Fruit fly (Drosophila melanogaster): ENCODE measurements around the gene Nnk.

The Nnk gene

DNA sequence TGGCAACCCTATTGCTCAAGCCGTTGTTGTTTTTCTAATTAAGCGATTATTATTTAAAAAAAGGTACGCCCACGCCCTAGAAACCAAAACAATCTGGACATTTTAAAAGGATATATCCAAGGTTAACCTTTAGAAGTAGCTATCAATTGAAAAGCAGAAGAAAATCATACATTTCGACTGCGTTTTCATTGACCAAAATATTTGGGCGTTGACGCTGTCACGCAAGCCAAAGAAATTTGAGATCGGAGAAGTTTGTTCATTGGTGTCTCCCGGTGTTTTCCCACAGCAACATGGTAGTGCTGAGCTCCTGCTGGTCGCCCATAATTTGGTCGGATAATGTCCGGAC lies 10.0 kb downstream of the Nnk start, which contains the start of gene pasi1:
Gene pasi1, plus strand, starts transcription at position 1 of the 346 bp plus-strand sequence.
- TF ChIP-seq CG4617 (GFP tag; optimal IDR thresholded peaks at IDR 0.05; ENCODE audit: borderline replicate concordance) (peak; percentile 62), YL-1 (GFP tag; optimal IDR thresholded peaks at IDR 0.05) (peak; percentile 8), sna (GFP tag; IDR thresholded peaks at IDR 0.05; ENCODE audit: partially characterized antibody) (0 out of 2 replicates have a peak, but pooled peaks have one; percentile 7), CG13287 (GFP tag; IDR thresholded peaks at IDR 0.05; ENCODE audit: partially characterized antibody) (0 out of 2 replicates have a peak, but pooled peaks have one; percentile 4), Sry-δ (GFP tag; optimal IDR thresholded peaks at IDR 0.05) (peak; percentile 4), C15 (GFP tag; IDR thresholded peaks at IDR 0.05) (no peak), Bgb (GFP tag; IDR thresholded peaks at IDR 0.05; ENCODE audit: partially characterized antibody) (0 out of 2 replicates have a peak, but pooled peaks have one; percentile 36), Scr (GFP tag; IDR thresholded peaks at IDR 0.05; ENCODE audit: partially characterized antibody) (peak; percentile 4; the same call in 1 of the 2 replicates), MESR4 (GFP tag; optimal IDR thresholded peaks at IDR 0.05) (peak; percentile 73), gcm (GFP tag; optimal IDR thresholded peaks at IDR 0.05) (no peak), her (GFP tag; optimal IDR thresholded peaks at IDR 0.05) (peak; percentile 5), CG6791 (GFP tag; IDR thresholded peaks at IDR 0.05; ENCODE audit: partially characterized antibody) (peak; percentile 60; the same call in 1 of the 3 replicates), BEAF-32 (GFP tag; optimal IDR thresholded peaks at IDR 0.05) (peak; percentile 37), MBD-R2 (GFP tag; IDR thresholded peaks at IDR 0.05) (peak; percentile 37), CG7556 (GFP tag; optimal IDR thresholded peaks at IDR 0.05) (no peak)

DNA sequence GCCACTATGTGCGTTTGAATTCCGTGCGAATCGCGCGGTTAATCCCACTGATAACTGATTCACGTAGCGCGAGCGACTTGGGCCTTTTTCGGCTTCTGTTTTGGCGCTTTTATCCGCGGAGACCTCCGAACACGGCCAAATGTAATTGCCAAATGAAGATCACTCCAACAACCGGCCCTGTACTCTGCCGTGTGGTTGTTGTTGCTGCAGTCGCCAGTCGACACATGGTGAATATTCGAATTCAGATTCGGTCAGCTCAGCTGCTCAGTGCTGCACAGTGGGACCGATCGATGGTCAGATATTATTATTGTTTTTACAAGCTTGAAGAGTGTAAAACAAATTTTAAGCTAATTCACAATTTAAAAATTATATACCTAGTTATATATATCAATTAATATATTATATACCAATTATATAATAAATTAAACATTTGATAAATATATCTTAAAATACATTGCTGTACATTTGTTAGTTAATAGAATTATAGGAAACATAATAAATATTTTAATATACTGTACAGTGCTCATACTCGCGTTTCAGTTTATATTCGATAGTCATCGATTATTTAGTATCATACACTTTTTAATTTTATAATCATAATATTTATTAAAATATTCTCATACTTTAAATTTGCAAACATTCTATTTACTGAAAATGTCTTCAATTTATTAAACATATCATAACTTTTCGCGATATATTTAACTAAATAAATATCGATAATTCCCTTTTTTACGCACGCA lies 10.5 kb downstream of the Nnk start, which contains the start of gene CG43102:
Gene CG43102, minus strand, starts transcription at position 156 of the 740 bp plus-strand sequence.
- peak; percentile 44 for TF ChIP-seq CG10979 (tag; optimal IDR thresholded peaks at IDR 0.05)
- no peak for TF ChIP-seq TFAM (GFP tag; optimal IDR thresholded peaks at IDR 0.05)
- peak; percentile 64 for TF ChIP-seq Myb (GFP tag; optimal IDR thresholded peaks at IDR 0.05)
- TF ChIP-seq chinmo (GFP tag; IDR thresholded peaks at IDR 0.05; ENCODE audit: partially characterized antibody) = peak; percentile 81; the same call in 3 of the 4 replicates
- TF ChIP-seq CG14667 (GFP tag; IDR thresholded peaks at IDR 0.05) = peak; percentile 59
- no peak for TF ChIP-seq slp2 (GFP tag; optimal IDR thresholded peaks at IDR 0.05)
- peak; percentile 74 for TF ChIP-seq Nf-YC (tag; optimal IDR thresholded peaks at IDR 0.05)
- peak; percentile 39 for TF ChIP-seq CG6854 (GFP tag; optimal IDR thresholded peaks at IDR 0.05)
- TF ChIP-seq phol (tag; optimal IDR thresholded peaks at IDR 0.05) = peak; percentile 53
- peak; percentile 24 for TF ChIP-seq chn (GFP tag; optimal IDR thresholded peaks at IDR 0.05)
- TF ChIP-seq CG1602 (GFP tag; optimal IDR thresholded peaks at IDR 0.05) = peak; percentile 27
- peak; percentile 73 for TF ChIP-seq lab (GFP tag; optimal IDR thresholded peaks at IDR 0.05)
- no peak for TF ChIP-seq pros (GFP tag; optimal IDR thresholded peaks at IDR 0.05)
- TF ChIP-seq ato (GFP tag; IDR thresholded peaks at IDR 0.05; ENCODE audit: partially characterized antibody) = peak; percentile 56; the same call in 1 of the 2 replicates
- TF ChIP-seq pho (GFP tag; optimal IDR thresholded peaks at IDR 0.05) = peak; percentile 16
- TF ChIP-seq CG6254 (GFP tag; optimal IDR thresholded peaks at IDR 0.05) = peak; percentile 42
- TF ChIP-seq MTF-1 (GFP tag; optimal IDR thresholded peaks at IDR 0.05; ENCODE audit: borderline replicate concordance) = no peak
- TF ChIP-seq CG4730 (GFP tag; IDR thresholded peaks at IDR 0.05) = peak; percentile 50; the same call in 1 of the 2 replicates
- peak; percentile 80 for TF ChIP-seq CG14710 (tag; optimal IDR thresholded peaks at IDR 0.05)
- TF ChIP-seq zfh2 (GFP tag; optimal IDR thresholded peaks at IDR 0.05) = peak; percentile 49
- TF ChIP-seq ems (GFP tag; optimal IDR thresholded peaks at IDR 0.05) = no peak
- TF ChIP-seq klu (GFP tag; IDR thresholded peaks at IDR 0.05) = no peak; the same call in 1 of the 2 replicates
- peak; percentile 72 for TF ChIP-seq CG17359 (tag; optimal IDR thresholded peaks at IDR 0.05)
- peak; percentile 68 for TF ChIP-seq CG11504 (tag; optimal IDR thresholded peaks at IDR 0.05)
- TF ChIP-seq crp (GFP tag; optimal IDR thresholded peaks at IDR 0.05) = peak in 1 of 2 experiments; percentile 77
- peak; percentile 30 for TF ChIP-seq pnt (GFP tag; optimal IDR thresholded peaks at IDR 0.05)
- TF ChIP-seq CG13287 (GFP tag; IDR thresholded peaks at IDR 0.05; ENCODE audit: partially characterized antibody) = peak; percentile 79
- peak; percentile 18 for TF ChIP-seq trh (GFP tag; optimal IDR thresholded peaks at IDR 0.05)
- TF ChIP-seq shn (GFP tag; optimal IDR thresholded peaks at IDR 0.05) = no peak
- TF ChIP-seq Ets65A (GFP tag) = peak; percentile 94
- peak; percentile 10 for TF ChIP-seq CG9876 (GFP tag; optimal IDR thresholded peaks at IDR 0.05)
- TF ChIP-seq nerfin-2 (GFP tag; IDR thresholded peaks at IDR 0.05; ENCODE audit: partially characterized antibody) = no peak
